Worm (Caenorhabditis elegans) whole organism, L2 larva: ENCODE results near the gene M04D8.8.
"Not testable (repeated sequence)": the region's sequence is repeated elsewhere in the genome, so short reads cannot be mapped to it uniquely, and the experiment has no call there.

Source experiments
- C34F6.9 ChIP-seq: fragments of 150-350 bp; optimal IDR thresholded peaks from 2 replicates; lab custom pipeline; 2014; ENCODE audit warnings: missing biosample characterization, missing genetic modification characterization
- alr-1 ChIP-seq: fragments of 150-350 bp; optimal IDR thresholded peaks from 2 replicates; lab custom pipeline; 2014; ENCODE audit warnings: missing biosample characterization, missing genetic modification characterization
- aly-2 ChIP-seq: fragments of 150-350 bp; optimal IDR thresholded peaks from 2 replicates; lab custom pipeline; 2014; ENCODE audit warnings: missing biosample characterization, missing genetic modification characterization
- ama-1 ChIP-seq: fragments of 150-350 bp; optimal IDR thresholded peaks from 2 replicates; lab custom pipeline; 2018; ENCODE audit warnings: inconsistent platforms
- blmp-1 ChIP-seq: sonication (generic microtip); optimal IDR thresholded peaks from 2 replicates; lab custom pipeline; 2017; ENCODE audit warnings: missing genetic modification characterization, mild to moderate bottlenecking, missing compliant biosample characterization, antibody characterized with exemption, moderate library complexity; ENCODE audit not compliant: insufficient read depth
- ceh-16 ChIP-seq: fragments of 150-350 bp; optimal IDR thresholded peaks from 2 replicates; lab custom pipeline; 2014; ENCODE audit warnings: missing biosample characterization, missing genetic modification characterization
- ceh-82 ChIP-seq: fragments of 150-350 bp; optimal IDR thresholded peaks from 2 replicates; lab custom pipeline; 2014; ENCODE audit warnings: missing biosample characterization, missing genetic modification characterization
- dmd-4 ChIP-seq: sonication (generic microtip); optimal IDR thresholded peaks from 2 replicates; lab custom pipeline; 2017; ENCODE audit warnings: missing biosample characterization, missing genetic modification characterization
- egl-27 ChIP-seq: sonication (generic microtip); optimal IDR thresholded peaks from 3 replicates; lab custom pipeline; 2017; ENCODE audit warnings: missing biosample characterization, missing genetic modification reagents, missing genetic modification characterization
- elt-1 ChIP-seq: fragments of 150-350 bp; optimal IDR thresholded peaks from 2 replicates; lab custom pipeline; 2014; ENCODE audit warnings: missing biosample characterization, missing genetic modification characterization
- elt-3 ChIP-seq: sonication (generic microtip); optimal IDR thresholded peaks from 2 replicates; lab custom pipeline; 2017; ENCODE audit warnings: missing biosample characterization, missing genetic modification characterization
- fos-1 ChIP-seq: fragments of 150-350 bp; optimal IDR thresholded peaks from 2 replicates; lab custom pipeline; 2014; ENCODE audit warnings: missing biosample characterization, missing genetic modification characterization
- gmeb-1 ChIP-seq: fragments of 150-350 bp; optimal IDR thresholded peaks from 2 replicates; lab custom pipeline; 2014; ENCODE audit warnings: missing biosample characterization, missing genetic modification characterization
- lin-11 ChIP-seq: fragments of 150-350 bp; sonication (generic microtip); optimal IDR thresholded peaks from 2 replicates; lab custom pipeline; 2014; ENCODE audit warnings: missing biosample characterization, missing genetic modification characterization, inconsistent platforms, mixed read lengths
- lin-13 ChIP-seq: fragments of 150-350 bp; optimal IDR thresholded peaks from 2 replicates; lab custom pipeline; 2014; ENCODE audit warnings: missing biosample characterization, missing genetic modification reagents, missing genetic modification characterization
- mab-5 ChIP-seq: fragments of 150-350 bp; optimal IDR thresholded peaks from 2 replicates; lab custom pipeline; 2014; ENCODE audit warnings: missing biosample characterization, missing genetic modification characterization
- mdl-1 ChIP-seq, 2 experiments: fragments of 150-350 bp in 1 of 2; sonication (generic microtip) in 1 of 2; optimal IDR thresholded peaks; 2 replicates each; lab custom pipeline; 2017; ENCODE audit warnings: missing biosample characterization in 2 of 2, missing genetic modification characterization in 2 of 2
- nhr-10 ChIP-seq: sonication (generic microtip); optimal IDR thresholded peaks from 2 replicates; lab custom pipeline; 2017; ENCODE audit warnings: missing biosample characterization, missing genetic modification characterization
- nhr-12 ChIP-seq: fragments of 150-350 bp; optimal IDR thresholded peaks from 2 replicates; lab custom pipeline; 2014; ENCODE audit warnings: missing biosample characterization, missing genetic modification characterization
- nhr-25 ChIP-seq: fragments of 150-350 bp; sonication (generic microtip); optimal IDR thresholded peaks from 3 replicates; lab custom pipeline; 2014; ENCODE audit warnings: missing biosample characterization, missing genetic modification characterization
- nhr-6 ChIP-seq: fragments of 150-350 bp; optimal IDR thresholded peaks from 2 replicates; lab custom pipeline; 2014; ENCODE audit warnings: missing biosample characterization, missing genetic modification characterization
- nhr-77 ChIP-seq: fragments of 150-350 bp; optimal IDR thresholded peaks from 2 replicates; lab custom pipeline; 2014; ENCODE audit warnings: missing biosample characterization, missing genetic modification characterization
- peb-1 ChIP-seq: fragments of 150-350 bp; optimal IDR thresholded peaks from 2 replicates; lab custom pipeline; 2014; ENCODE audit warnings: missing biosample characterization, missing genetic modification characterization
- sem-4 ChIP-seq: fragments of 150-350 bp; optimal IDR thresholded peaks from 2 replicates; lab custom pipeline; 2014; ENCODE audit warnings: missing biosample characterization, missing genetic modification reagents, missing genetic modification characterization
- sma-9 ChIP-seq, 2 experiments: fragments of 150-350 bp in 1 of 2; sonication (generic microtip) in 1 of 2; optimal IDR thresholded peaks; 2 replicates each; lab custom pipeline; 2014 to 2016; ENCODE audit warnings: missing genetic modification characterization in 2 of 2, mild to moderate bottlenecking in 1 of 2, missing biosample characterization in 1 of 2, missing compliant biosample characterization in 1 of 2, missing genetic modification reagents in 1 of 2, moderate library complexity in 1 of 2
- unc-55 ChIP-seq: fragments of 150-350 bp; sonication (generic microtip); optimal IDR thresholded peaks from 3 replicates; lab custom pipeline; 2014; ENCODE audit warnings: missing biosample characterization, missing genetic modification reagents, missing genetic modification characterization
- unc-62 ChIP-seq: fragments of 150-350 bp; optimal IDR thresholded peaks from 2 replicates; lab custom pipeline; 2014; ENCODE audit warnings: missing biosample characterization, missing genetic modification reagents, missing genetic modification characterization
- ztf-1 ChIP-seq: fragments of 200-800 bp; sonication (Bioruptor generic); conservative IDR thresholded peaks from 2 replicates; pipeline ENCODE4 v1.3.6; 2022; ENCODE audit warnings: missing genetic modification characterization, missing compliant biosample characterization
- ztf-11 ChIP-seq: sonication (generic microtip); optimal IDR thresholded peaks from 2 replicates; lab custom pipeline; 2017; ENCODE audit warnings: missing biosample characterization, missing genetic modification characterization

M04D8.8 gene

DNA sequence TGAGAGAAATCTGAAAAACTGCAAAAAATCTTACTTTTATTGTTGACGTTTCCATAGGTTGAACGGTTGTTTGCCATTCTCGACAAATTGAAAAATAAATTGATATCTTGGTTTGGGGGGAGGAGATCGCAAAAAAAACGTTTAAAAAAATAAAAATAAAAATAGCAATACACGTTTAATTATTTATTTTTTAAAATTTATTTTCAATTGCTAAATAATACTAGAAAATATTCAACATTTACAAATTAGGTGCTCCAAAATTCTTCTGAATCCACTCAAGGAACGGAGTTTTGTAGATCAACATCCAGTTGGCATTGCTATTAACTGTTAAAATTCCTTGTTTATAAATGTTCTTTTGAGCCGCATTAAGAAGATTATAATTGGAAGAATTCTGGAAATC, 6.0 kb downstream of the M04D8.8 start, which contains the start of gene T16G12.7:
TSS of gene T16G12.7 (minus strand) at position 101 of the 400 bp plus-strand sequence.
- TF ChIP-seq egl-27 (tag; lab: Kevin White, UChicago) (no peak), blmp-1 (tag; lab: Kevin White, UChicago) (no peak), nhr-10 (tag; lab: Kevin White, UChicago) (no peak), lin-11 (no peak), lin-13 (no peak), ceh-16 (no peak), nhr-25 (tag; lab: Kevin White, UChicago) (no peak), ceh-82 (tag; lab: Kevin White, UChicago) (no peak), fos-1 (tag; lab: Kevin White, UChicago) (no peak), C34F6.9 (tag; lab: Kevin White, UChicago) (no peak), mab-5 (tag; lab: Kevin White, UChicago) (no peak), ztf-1 (no peak), peb-1 (tag; lab: Kevin White, UChicago) (no peak), elt-3 (tag; lab: Kevin White, UChicago) (no peak), dmd-4 (tag; lab: Kevin White, UChicago) (no peak), ama-1 (no peak), unc-62 (GFP tag; lab: Kevin White, UChicago) (no peak), unc-55 (GFP tag; lab: Kevin White, UChicago) (no peak), aly-2 (no peak)

DNA sequence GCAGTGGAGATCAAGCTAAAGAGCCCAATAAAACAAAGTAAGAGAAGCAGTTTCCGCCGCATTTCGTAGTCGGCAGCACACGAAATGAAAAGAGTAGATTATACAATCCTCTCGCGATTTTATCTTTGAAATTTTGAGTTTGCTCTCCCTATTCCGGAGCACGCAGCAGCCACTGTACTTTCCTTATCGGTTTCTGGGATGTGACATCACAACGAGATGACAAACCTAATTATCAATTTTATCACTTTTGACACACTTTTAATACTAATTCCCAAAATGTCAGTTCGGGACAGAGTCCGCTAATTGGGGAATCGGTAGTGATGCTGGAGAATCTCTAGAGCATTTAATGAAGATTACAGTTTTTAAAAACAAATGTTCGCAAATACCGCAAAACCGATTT, 15.7 kb downstream of the M04D8.8 start, which contains the start of gene T16G12.1:
TSS of gene T16G12.1 (minus strand) at position 176 of the 400 bp plus-strand sequence.
- TF ChIP-seq fos-1 (tag; lab: Kevin White, UChicago), result peak; percentile 94
- TF ChIP-seq ceh-16, result no peak

DNA sequence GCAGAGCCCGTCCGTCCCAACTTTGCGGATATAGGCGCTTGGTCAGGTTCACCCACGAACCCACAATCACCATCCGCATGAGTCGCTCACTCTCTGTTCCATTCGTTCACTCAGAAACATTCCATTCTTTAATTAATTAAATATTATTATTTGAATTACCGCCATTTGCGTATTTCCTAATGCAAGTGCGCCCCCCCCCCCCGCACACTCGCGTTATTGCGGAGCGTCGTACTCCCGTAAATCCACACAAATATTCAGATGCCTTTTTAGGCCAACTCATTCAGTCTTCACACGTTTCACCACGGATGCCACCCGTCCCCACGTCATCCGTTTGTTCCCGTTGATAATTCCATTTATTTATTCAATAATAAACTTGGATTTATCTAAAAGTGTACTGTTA, 16.3 kb downstream of the M04D8.8 start, which contains the start of gene T16G12.3:
TSS of gene T16G12.3 (plus strand) at position 301 of the 400 bp plus-strand sequence.
- TF ChIP-seq C34F6.9, alr-1, ztf-11 (tag; lab: Kevin White, UChicago): not testable (repeated sequence)
- TF ChIP-seq, all 48 proteins: peak for 0; not testable (repeated sequence) for 48

DNA sequence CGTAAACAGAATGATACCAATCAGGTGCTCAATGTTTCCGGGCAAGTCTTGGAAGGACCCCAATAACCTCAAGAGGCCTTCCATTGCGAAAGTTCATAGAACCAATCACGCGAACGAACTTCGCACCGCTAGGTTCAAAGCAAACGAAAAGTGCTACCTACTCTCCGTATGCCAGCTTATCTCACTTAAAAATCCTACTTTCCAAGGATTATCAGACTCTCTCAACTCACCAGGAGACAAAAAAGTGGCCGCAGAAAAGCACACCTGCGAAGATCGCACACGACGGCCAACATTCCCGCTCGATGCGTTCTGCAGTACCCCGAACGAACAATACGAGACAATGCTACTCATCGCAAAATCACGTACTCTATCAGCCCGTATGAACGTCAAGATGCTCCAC, 19.3 kb downstream of the M04D8.8 start, which contains the start of gene T16G12.12:
TSS of gene T16G12.12 (plus strand) at position 301 of the 400 bp plus-strand sequence.
- TF ChIP-seq ceh-16; sma-9 (GFP tag; optimal IDR thresholded peaks at IDR 0.05; lab: Kevin White, UChicago); sma-9 (tag; optimal IDR thresholded peaks at IDR 0.05; lab: Kevin White, UChicago); lin-13: not testable (repeated sequence)

DNA sequence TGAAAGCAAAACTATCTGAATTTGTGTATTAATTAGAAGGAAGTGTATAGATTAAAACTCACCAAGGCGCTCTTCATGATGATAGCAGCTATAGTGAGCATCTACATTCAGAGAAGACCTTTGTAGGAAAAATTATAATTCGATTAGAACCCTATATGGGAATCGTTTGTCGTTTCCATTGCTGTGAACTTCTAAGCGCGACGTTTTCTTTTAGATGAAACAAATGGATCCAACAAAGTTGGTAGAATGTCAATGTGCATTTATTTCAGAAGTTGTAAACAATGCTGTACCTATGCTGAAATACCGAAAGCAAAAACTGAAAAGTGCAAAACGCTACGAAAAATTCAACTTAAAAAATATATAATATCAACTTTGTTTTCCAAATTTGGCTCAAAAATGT, 22.1 kb downstream of the M04D8.8 start, which contains the start of gene T16G12.10:
TSS of gene T16G12.10 (minus strand) at position 101 of the 400 bp plus-strand sequence.
- TF ChIP-seq unc-62 (GFP tag; lab: Kevin White, UChicago) (no peak), gmeb-1 (tag; lab: Kevin White, UChicago) (no peak), sma-9 (GFP tag; optimal IDR thresholded peaks at IDR 0.05; lab: Kevin White, UChicago) (no peak), sma-9 (tag; optimal IDR thresholded peaks at IDR 0.05; lab: Kevin White, UChicago) (no peak), nhr-12 (tag; lab: Kevin White, UChicago) (no peak)

DNA sequence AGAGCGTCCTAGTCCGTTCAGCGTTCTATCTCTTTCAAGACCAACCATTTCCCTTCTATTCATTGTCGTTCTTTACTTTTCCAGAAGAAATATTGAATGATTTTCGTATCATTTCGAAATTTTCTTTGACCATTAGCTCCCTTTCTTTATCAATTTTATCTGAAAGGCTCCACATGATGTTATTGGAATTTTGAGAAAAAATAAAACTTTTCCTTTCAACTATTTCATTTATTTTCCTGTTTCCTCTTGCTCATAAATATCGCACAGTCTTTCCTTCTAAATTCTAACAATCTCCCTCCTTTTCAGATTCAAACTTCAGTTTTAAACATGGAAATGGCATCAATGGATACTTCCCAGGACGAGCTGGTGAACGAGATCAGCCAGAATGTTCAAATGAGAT, 23.5 kb downstream of the M04D8.8 start, which contains the start of gene T16G12.4:
TSS of gene T16G12.4 (plus strand) at position 301 of the 400 bp plus-strand sequence.
- TF ChIP-seq lin-13 (no peak), nhr-12 (tag; lab: Kevin White, UChicago) (no peak), aly-2 (no peak), elt-1 (tag; lab: Kevin White, UChicago) (no peak), mdl-1 (tag; optimal IDR thresholded peaks at IDR 0.05; lab: Kevin White, UChicago) (no peak), C34F6.9 (tag; lab: Kevin White, UChicago) (no peak), sma-9 (GFP tag; optimal IDR thresholded peaks at IDR 0.05; lab: Kevin White, UChicago) (no peak), sma-9 (tag; optimal IDR thresholded peaks at IDR 0.05; lab: Kevin White, UChicago) (no peak), peb-1 (tag; lab: Kevin White, UChicago) (no peak), nhr-77 (tag; lab: Kevin White, UChicago) (no peak), egl-27 (tag; lab: Kevin White, UChicago) (no peak), sem-4 (tag; lab: Kevin White, UChicago) (no peak), ama-1 (no peak), ztf-11 (tag; lab: Kevin White, UChicago) (no peak), nhr-6 (tag; lab: Kevin White, UChicago) (no peak)
